Fruit fly (Drosophila melanogaster) whole organism, prepupa: ENCODE results near the gene IRSp53.

Experiments used
- CG10631 ChIP-seq: fragments of 200-800 bp; sonication (Bioruptor generic); optimal IDR thresholded peaks from 2 replicates; lab custom pipeline; 2016; ENCODE audit warnings: missing biosample characterization, missing genetic modification characterization
- CG11902 ChIP-seq: fragments of 200-800 bp; sonication (Bioruptor generic); optimal IDR thresholded peaks from 3 replicates; lab custom pipeline; 2016; ENCODE audit warnings: missing biosample characterization, missing genetic modification characterization
- CG15336 ChIP-seq: fragments of 200-800 bp; sonication (Bioruptor generic); IDR thresholded peaks from 2 replicates; pipeline ENCODE4 v1.3.6; 2022; ENCODE audit warnings: missing biosample characterization, missing genetic modification characterization
- CG1621 ChIP-seq: fragments of 200-800 bp; sonication (Bioruptor generic); optimal IDR thresholded peaks from 3 replicates; lab custom pipeline; 2018; ENCODE audit warnings: missing biosample characterization, mild to moderate bottlenecking, missing genetic modification characterization
- CG3032 ChIP-seq: fragments of 200-800 bp; optimal IDR thresholded peaks from 2 replicates; lab custom pipeline; 2019; ENCODE audit warnings: missing biosample characterization, mild to moderate bottlenecking, missing genetic modification characterization, moderate library complexity
- CG3919 ChIP-seq: fragments of 200-800 bp; sonication (Bioruptor generic); optimal IDR thresholded peaks from 3 replicates; lab custom pipeline; 2016; ENCODE audit warnings: missing biosample characterization, missing genetic modification characterization
- CG4318 ChIP-seq: fragments of 200-800 bp; sonication (Bioruptor generic); optimal IDR thresholded peaks from 3 replicates; lab custom pipeline; 2017; ENCODE audit warnings: missing biosample characterization, mild to moderate bottlenecking, missing genetic modification characterization
- CG6163 ChIP-seq: fragments of 200-800 bp; sonication (Bioruptor generic); IDR thresholded peaks from 3 replicates; pipeline ENCODE4 v1.3.6; 2022; ENCODE audit warnings: missing biosample characterization, missing genetic modification characterization
- CG6854 ChIP-seq: fragments of 200-800 bp; sonication (Bioruptor generic); optimal IDR thresholded peaks from 2 replicates; lab custom pipeline; 2017; ENCODE audit warnings: missing biosample characterization, mild to moderate bottlenecking, missing genetic modification characterization
- CG7368 ChIP-seq: fragments of 200-800 bp; sonication (Bioruptor generic); optimal IDR thresholded peaks from 3 replicates; lab custom pipeline; 2016; ENCODE audit warnings: missing biosample characterization, missing genetic modification characterization
- CG8119 ChIP-seq: fragments of 200-800 bp; sonication (Bioruptor generic); IDR thresholded peaks from 3 replicates; pipeline ENCODE4 v1.3.6; 2022; ENCODE audit warnings: missing biosample characterization, missing genetic modification characterization
- CG8319 ChIP-seq: fragments of 200-800 bp; sonication (Bioruptor generic); optimal IDR thresholded peaks from 3 replicates; lab custom pipeline; 2016; ENCODE audit warnings: missing biosample characterization, missing genetic modification characterization
- CG9139 ChIP-seq: fragments of 200-800 bp; sonication (Bioruptor generic); optimal IDR thresholded peaks from 3 replicates; lab custom pipeline; 2017; ENCODE audit warnings: missing biosample characterization, mild to moderate bottlenecking, missing genetic modification characterization
- Eip75B ChIP-seq: fragments of 200-800 bp; sonication (Bioruptor generic); optimal IDR thresholded peaks from 3 replicates; lab custom pipeline; 2016; ENCODE audit warnings: missing biosample characterization, missing genetic modification characterization
- Eip78C ChIP-seq: fragments of 200-800 bp; sonication (Bioruptor generic); peaks from one replicate; lab custom pipeline; 2016; ENCODE audit warnings: missing biosample characterization, missing genetic modification characterization
- Gug ChIP-seq: fragments of 200-800 bp; sonication (Bioruptor generic); IDR thresholded peaks from 2 replicates; pipeline ENCODE4 v1.3.6; 2022; ENCODE audit warnings: missing biosample characterization, missing genetic modification characterization
- Hr38 ChIP-seq: sonication (Bioruptor generic); optimal IDR thresholded peaks from 2 replicates; lab custom pipeline; 2016; ENCODE audit warnings: missing biosample characterization, missing genetic modification characterization
- Hr39 ChIP-seq: fragments of 200-800 bp; sonication (Bioruptor generic); optimal IDR thresholded peaks from 2 replicates; lab custom pipeline; 2016; ENCODE audit warnings: missing biosample characterization, missing genetic modification characterization
- Hr4 ChIP-seq: fragments of 200-800 bp; sonication (Bioruptor generic); optimal IDR thresholded peaks from 3 replicates; lab custom pipeline; 2016; ENCODE audit warnings: missing biosample characterization, missing genetic modification characterization
- Lpt ChIP-seq: fragments of 200-800 bp; sonication (Bioruptor generic); optimal IDR thresholded peaks from 3 replicates; lab custom pipeline; 2016; ENCODE audit warnings: missing biosample characterization, missing genetic modification characterization
- Met ChIP-seq: fragments of 200-800 bp; sonication (Bioruptor generic); optimal IDR thresholded peaks from 3 replicates; lab custom pipeline; 2016; ENCODE audit warnings: missing biosample characterization, missing genetic modification characterization
- OdsH ChIP-seq: fragments of 200-800 bp; sonication (Bioruptor generic); optimal IDR thresholded peaks from 3 replicates; lab custom pipeline; 2016; ENCODE audit warnings: missing biosample characterization, missing genetic modification characterization
- Sox102F ChIP-seq: fragments of 200-800 bp; sonication (Bioruptor generic); optimal IDR thresholded peaks from 2 replicates; lab custom pipeline; 2016; ENCODE audit warnings: missing biosample characterization, mild to moderate bottlenecking, missing genetic modification characterization
- Sox14 ChIP-seq: fragments of 200-800 bp; sonication (Bioruptor generic); optimal IDR thresholded peaks from 3 replicates; lab custom pipeline; 2016; ENCODE audit warnings: missing biosample characterization, missing genetic modification characterization
- achi ChIP-seq: fragments of 200-800 bp; sonication (Bioruptor generic); optimal IDR thresholded peaks from 3 replicates; lab custom pipeline; 2016; ENCODE audit warnings: missing biosample characterization, missing genetic modification characterization
- esn ChIP-seq: fragments of 200-800 bp; sonication (Bioruptor generic); optimal IDR thresholded peaks from 2 replicates; lab custom pipeline; 2016; ENCODE audit warnings: missing biosample characterization, mild to moderate bottlenecking, missing genetic modification characterization, moderate library complexity
- fd59A ChIP-seq: fragments of 200-800 bp; sonication (Bioruptor generic); optimal IDR thresholded peaks from 2 replicates; lab custom pipeline; 2017; ENCODE audit warnings: missing biosample characterization, mild to moderate bottlenecking, missing genetic modification characterization, missing genetic modification reagents
- fkh ChIP-seq: fragments of 200-800 bp; sonication (Bioruptor generic); optimal IDR thresholded peaks from 3 replicates; lab custom pipeline; 2017; ENCODE audit warnings: missing biosample characterization, mild to moderate bottlenecking, missing genetic modification characterization, moderate library complexity
- net ChIP-seq: fragments of 200-800 bp; sonication (Bioruptor generic); optimal IDR thresholded peaks from 3 replicates; lab custom pipeline; 2016; ENCODE audit warnings: missing biosample characterization, missing genetic modification characterization
- pdm3 ChIP-seq: fragments of 200-800 bp; sonication (Bioruptor generic); optimal IDR thresholded peaks from 3 replicates; lab custom pipeline; 2016; ENCODE audit warnings: missing biosample characterization, missing genetic modification characterization
- ss ChIP-seq, 2 experiments: fragments of 200-800 bp; sonication (Bioruptor generic); optimal IDR thresholded peaks; 2 replicates in 1 of 2; 3 replicates in 1 of 2; lab custom pipeline; 2017 to 2018; ENCODE audit warnings: mild to moderate bottlenecking in 2 of 2, missing biosample characterization in 2 of 2, missing genetic modification characterization in 2 of 2, moderate library complexity in 1 of 2
- svp ChIP-seq: fragments of 200-800 bp; sonication (Bioruptor generic); peaks from one replicate; lab custom pipeline; 2016; ENCODE audit warnings: missing biosample characterization, missing genetic modification characterization
- topi ChIP-seq: fragments of 200-800 bp; sonication (Bioruptor generic); optimal IDR thresholded peaks from 3 replicates; lab custom pipeline; 2016; ENCODE audit warnings: missing biosample characterization, missing genetic modification characterization

Gene IRSp53

dm6 chr3L:11123598-11124284 is 12.1 kb upstream of the IRSp53 start (continued):
- TF ChIP-seq CG11902 (GFP tag; lab: Kevin White, UChicago) (no peak), CG6163 (GFP tag; lab: Robert Waterston, UW) (peak; percentile 39; the same call in 1 of the 3 replicates), Gug (no peak), OdsH (GFP tag; lab: Kevin White, UChicago) (no peak)

dm6 chr3L:11124439-11124838 is 11.4 kb upstream of the IRSp53 start:
- TF ChIP-seq Lpt (GFP tag; lab: Kevin White, UChicago) (no peak), CG10631 (GFP tag; lab: Kevin White, UChicago) (no peak), CG3919 (GFP tag; lab: Kevin White, UChicago) (no peak), Eip78C (GFP tag; lab: Kevin White, UChicago) (peak; percentile 77), OdsH (GFP tag; lab: Kevin White, UChicago) (no peak), Hr38 (GFP tag; lab: Kevin White, UChicago) (no peak), Sox102F (GFP tag; lab: Kevin White, UChicago) (no peak), topi (GFP tag; lab: Kevin White, UChicago) (no peak), Hr39 (GFP tag; lab: Kevin White, UChicago) (no peak), Hr4 (peak; percentile 43), ss (GFP tag; optimal IDR thresholded peaks at IDR 0.05; lab: Kevin White, UChicago) (no peak), esn (GFP tag; lab: Kevin White, UChicago) (no peak), Eip75B (GFP tag; lab: Kevin White, UChicago) (no peak), net (GFP tag; lab: Kevin White, UChicago) (no peak), CG4318 (GFP tag; lab: Kevin White, UChicago) (no peak), CG8119 (GFP tag; lab: Robert Waterston, UW) (no peak), CG6854 (GFP tag; lab: Kevin White, UChicago) (no peak), CG1621 (tag; lab: Kevin White, UChicago) (no peak), fd59A (GFP tag; lab: Kevin White, UChicago) (no peak), CG8319 (GFP tag; lab: Kevin White, UChicago) (no peak), achi (no peak), Met (GFP tag; lab: Kevin White, UChicago) (peak; percentile 15), CG6163 (GFP tag; lab: Robert Waterston, UW) (no peak), pdm3 (GFP tag; lab: Kevin White, UChicago) (no peak)

dm6 chr3L:11124841-11125240 is 11.0 kb upstream of the IRSp53 start:
- no peak for TF ChIP-seq fd59A (GFP tag; lab: Kevin White, UChicago)
- TF ChIP-seq svp: peak; percentile 88
- TF ChIP-seq CG7368 (GFP tag; lab: Kevin White, UChicago): no peak
- TF ChIP-seq CG3032 (tag; lab: Kevin White, UChicago): no peak
- TF ChIP-seq ss (GFP tag; optimal IDR thresholded peaks at IDR 0.05; lab: Kevin White, UChicago): no peak
- TF ChIP-seq CG6163 (GFP tag; lab: Robert Waterston, UW): no peak
- TF ChIP-seq Sox14 (GFP tag; lab: Kevin White, UChicago): no peak
- TF ChIP-seq CG15336 (GFP tag; lab: Robert Waterston, UW): no peak
- TF ChIP-seq, all 60 proteins: peak for 1

dm6 chr3L:11125636-11126532 is 10.0 kb upstream of the IRSp53 start:
- TF ChIP-seq CG9139 (no peak), fkh (GFP tag; lab: Kevin White, UChicago) (peak; percentile 8)
